Worm (Caenorhabditis elegans): Measurements from ENCODE around the gene hphd-1.

The hphd-1 gene

ce11 chrII:13013966-13014365 is 17.6 kb upstream of the hphd-1 start, which contains the start of gene F18A11.5 (continued):
- TF ChIP-seq nhr-28 (tag; optimal IDR thresholded peaks at IDR 0.05) (no peak), C16A3.4 (tag; optimal IDR thresholded peaks at IDR 0.05) (no peak), lin-39 (tag; optimal IDR thresholded peaks at IDR 0.05) (no peak), C34B4.2 (tag; optimal IDR thresholded peaks at IDR 0.05) (no peak), nhr-85 (tag) (peak; percentile 75), nhr-71 (tag; optimal IDR thresholded peaks at IDR 0.05) (peak; percentile 32), unc-130 (tag; optimal IDR thresholded peaks at IDR 0.05) (no peak), zip-4 (GFP tag; optimal IDR thresholded peaks at IDR 0.05) (no peak), nhr-84 (tag; optimal IDR thresholded peaks at IDR 0.05) (no peak), hpl-2 (GFP tag; optimal IDR thresholded peaks at IDR 0.05) (no peak), vab-15 (tag; optimal IDR thresholded peaks at IDR 0.05) (no peak), mep-1 (tag; optimal IDR thresholded peaks at IDR 0.05) (no peak), ceh-8 (GFP tag; optimal IDR thresholded peaks at IDR 0.05) (no peak), tlp-1 (tag; optimal IDR thresholded peaks at IDR 0.05) (no peak), swsn-7 (tag; optimal IDR thresholded peaks at IDR 0.05) (peak; percentile 1), aha-1 (tag; optimal IDR thresholded peaks at IDR 0.05) (no peak), grh-1 (GFP tag; IDR thresholded peaks at IDR 0.05) (no peak), rnt-1 (tag; optimal IDR thresholded peaks at IDR 0.05) (no peak), pqm-1 (tag; optimal IDR thresholded peaks at IDR 0.05) (no peak), egl-27 (tag; optimal IDR thresholded peaks at IDR 0.05) (no peak), xbp-1 (tag; optimal IDR thresholded peaks at IDR 0.05) (no peak), dsc-1 (tag; optimal IDR thresholded peaks at IDR 0.05) (no peak), nhr-90 (tag; optimal IDR thresholded peaks at IDR 0.05; ENCODE audit: poor library complexity) (no peak), nhr-47 (tag; optimal IDR thresholded peaks at IDR 0.05) (no peak), F16B12.6 (tag; optimal IDR thresholded peaks at IDR 0.05) (no peak), nhr-76 (tag; optimal IDR thresholded peaks at IDR 0.05) (no peak), nhr-237 (tag; optimal IDR thresholded peaks at IDR 0.05) (no peak), Y116A8C.19 (tag; optimal IDR thresholded peaks at IDR 0.05; ENCODE audit: borderline replicate concordance) (no peak), ama-1 (optimal IDR thresholded peaks at IDR 0.05) (peak; percentile 23), ceh-63 (GFP tag; optimal IDR thresholded peaks at IDR 0.05) (no peak), lin-13 (GFP tag; optimal IDR thresholded peaks at IDR 0.05) (no peak), fkh-10 (GFP tag; optimal IDR thresholded peaks at IDR 0.05) (no peak), zag-1 (tag; optimal IDR thresholded peaks at IDR 0.05) (no peak), efl-3 (GFP tag; optimal IDR thresholded peaks at IDR 0.05) (no peak), fkh-8 (tag; optimal IDR thresholded peaks at IDR 0.05) (no peak), nhr-19 (GFP tag; conservative IDR thresholded peaks at IDR 0.05) (no peak), alr-1 (tag; optimal IDR thresholded peaks at IDR 0.05; ENCODE audit: borderline replicate concordance) (no peak), hlh-17 (GFP tag; optimal IDR thresholded peaks at IDR 0.05; ENCODE audit: borderline replicate concordance) (no peak), fos-1 (tag; optimal IDR thresholded peaks at IDR 0.05) (no peak), ces-1 (GFP tag; optimal IDR thresholded peaks at IDR 0.05) (no peak), hlh-4 (tag; optimal IDR thresholded peaks at IDR 0.05) (no peak), isw-1 (GFP tag; IDR thresholded peaks at IDR 0.05) (no peak), unc-98 (GFP tag; IDR thresholded peaks at IDR 0.05) (no peak), snpc-4 (tag; optimal IDR thresholded peaks at IDR 0.05) (no peak), unc-86 (tag; optimal IDR thresholded peaks at IDR 0.05) (no peak), unc-30 (tag; optimal IDR thresholded peaks at IDR 0.05) (no peak), ceh-82 (tag; optimal IDR thresholded peaks at IDR 0.05) (peak in 1 of 3 experiments; percentile 4), sptf-1 (tag; optimal IDR thresholded peaks at IDR 0.05) (no peak), pax-3 (tag; optimal IDR thresholded peaks at IDR 0.05) (no peak), lin-15B (tag; optimal IDR thresholded peaks at IDR 0.05) (no peak)
